Worm (Caenorhabditis elegans) whole organism, young adult: ENCODE data around the gene mboa-2.

Experiments used
- B0336.3 ChIP-seq: fragments of 200-800 bp; sonication (Bioruptor generic); IDR thresholded peaks from 2 replicates; pipeline ENCODE4 v1.3.6; 2022; ENCODE audit warnings: missing genetic modification characterization, missing compliant biosample characterization
- F22D6.2 ChIP-seq: sonication (generic microtip); optimal IDR thresholded peaks from 2 replicates; lab custom pipeline; 2016; ENCODE audit warnings: mild to moderate bottlenecking, missing genetic modification characterization, missing compliant biosample characterization
- F39B2.1 ChIP-seq: fragments of 200-800 bp; sonication (Bioruptor generic); IDR thresholded peaks from 2 replicates; pipeline ENCODE4 v1.3.6; 2022; ENCODE audit warnings: missing genetic modification reagents, missing genetic modification characterization, missing compliant biosample characterization
- F57A8.1 ChIP-seq: fragments of 200-800 bp; sonication (Bioruptor generic); optimal IDR thresholded peaks from 2 replicates; lab custom pipeline; 2018; ENCODE audit warnings: mild to moderate bottlenecking, missing genetic modification characterization, moderate library complexity, missing compliant biosample characterization
- Y53F4B.3 ChIP-seq: fragments of 200-800 bp; sonication (Bioruptor generic); IDR thresholded peaks from 2 replicates; pipeline ENCODE4 v1.3.6; 2022; ENCODE audit warnings: missing genetic modification reagents, missing genetic modification characterization, missing compliant biosample characterization
- ZK185.1 ChIP-seq: sonication (generic microtip); optimal IDR thresholded peaks from 2 replicates; lab custom pipeline; 2016; ENCODE audit warnings: mild to moderate bottlenecking, missing genetic modification characterization, missing compliant biosample characterization; ENCODE audit not compliant: poor library complexity, severe bottlenecking
- akir-1 ChIP-seq: fragments of 200-800 bp; sonication (Bioruptor generic); optimal IDR thresholded peaks from 2 replicates; lab custom pipeline; 2018; ENCODE audit warnings: mild to moderate bottlenecking, missing genetic modification characterization, moderate library complexity, missing compliant biosample characterization
- ama-1 ChIP-seq, 3 experiments: fragments of 150-350 bp in 1 of 3; sonication (generic microtip) in 2 of 3; optimal IDR thresholded peaks; 2 replicates each; lab custom pipeline; 2014 to 2018; ENCODE audit warnings: missing biosample characterization in 2 of 3, missing genetic modification characterization in 2 of 3, missing genetic modification reagents in 2 of 3
- atf-7 ChIP-seq: sonication (generic microtip); optimal IDR thresholded peaks from 2 replicates; lab custom pipeline; 2017; ENCODE audit warnings: mild to moderate bottlenecking, missing genetic modification characterization, missing compliant biosample characterization
- athp-1 ChIP-seq: sonication (generic microtip); optimal IDR thresholded peaks from 2 replicates; lab custom pipeline; 2017; ENCODE audit warnings: mild to moderate bottlenecking, missing genetic modification characterization, missing compliant biosample characterization
- attf-3 ChIP-seq: fragments of 200-800 bp; sonication (Bioruptor generic); conservative IDR thresholded peaks from 2 replicates; pipeline ENCODE4 v1.3.6; 2022; ENCODE audit warnings: missing genetic modification reagents, missing genetic modification characterization, missing compliant biosample characterization
- attf-5 ChIP-seq: fragments of 200-800 bp; sonication (Bioruptor generic); optimal IDR thresholded peaks from 2 replicates; lab custom pipeline; 2018; ENCODE audit warnings: mild to moderate bottlenecking, missing genetic modification characterization, missing compliant biosample characterization
- cebp-1 ChIP-seq, 2 experiments: fragments of 200-800 bp in 1 of 2; sonication (Bioruptor generic) in 1 of 2; sonication (generic microtip) in 1 of 2; IDR thresholded peaks in 1 of 2; optimal IDR thresholded peaks in 1 of 2; 2 replicates each; pipeline versions ENCODE4 v1.3.6 to Lab custom; 2017 to 2022; ENCODE audit warnings: missing compliant biosample characterization in 2 of 2, missing genetic modification characterization in 2 of 2, mild to moderate bottlenecking in 1 of 2, missing genetic modification reagents in 1 of 2, moderate library complexity in 1 of 2
- ceh-100 ChIP-seq: fragments of 200-800 bp; sonication (Bioruptor generic); IDR thresholded peaks from 2 replicates; pipeline ENCODE4 v1.3.6; 2022; ENCODE audit warnings: missing genetic modification reagents, missing genetic modification characterization, missing compliant biosample characterization
- ceh-40 ChIP-seq: fragments of 200-800 bp; sonication (Bioruptor generic); IDR thresholded peaks from 2 replicates; pipeline ENCODE4 v1.3.6; 2022; ENCODE audit warnings: missing genetic modification characterization, missing compliant biosample characterization
- ceh-58 ChIP-seq: fragments of 200-800 bp; sonication (Bioruptor generic); IDR thresholded peaks from 2 replicates; pipeline ENCODE4 v1.3.6; 2022; ENCODE audit warnings: missing genetic modification characterization, missing compliant biosample characterization
- efl-1 ChIP-seq: fragments of 150-350 bp; optimal IDR thresholded peaks from 2 replicates; lab custom pipeline; 2014; ENCODE audit warnings: missing biosample characterization, missing genetic modification reagents, missing genetic modification characterization
- egl-44 ChIP-seq: fragments of 200-800 bp; sonication (Bioruptor generic); IDR thresholded peaks from 2 replicates; pipeline ENCODE4 v1.3.6; 2022; ENCODE audit warnings: missing genetic modification reagents, missing genetic modification characterization, missing compliant biosample characterization
- ekl-4 ChIP-seq: fragments of 200-800 bp; sonication (Bioruptor generic); IDR thresholded peaks from 2 replicates; pipeline ENCODE4 v1.3.6; 2022; ENCODE audit warnings: missing genetic modification reagents, missing genetic modification characterization, missing compliant biosample characterization
- gei-17 ChIP-seq: fragments of 200-800 bp; sonication (Bioruptor generic); optimal IDR thresholded peaks from 2 replicates; lab custom pipeline; 2018; ENCODE audit warnings: mild to moderate bottlenecking, missing genetic modification characterization, missing compliant biosample characterization
- hlh-12 ChIP-seq: sonication (generic microtip); optimal IDR thresholded peaks from 2 replicates; lab custom pipeline; 2016; ENCODE audit warnings: missing genetic modification characterization, missing compliant biosample characterization
- hlh-26 ChIP-seq: fragments of 200-800 bp; sonication (Bioruptor generic); conservative IDR thresholded peaks from 2 replicates; pipeline ENCODE4 v1.3.6; 2022; ENCODE audit warnings: missing genetic modification reagents, missing genetic modification characterization, missing compliant biosample characterization
- hsf-1 ChIP-seq: fragments of 200-800 bp; sonication (Bioruptor generic); IDR thresholded peaks from 2 replicates; pipeline ENCODE4 v1.3.6; 2022; ENCODE audit warnings: missing genetic modification reagents, missing genetic modification characterization, missing compliant biosample characterization
- let-526 ChIP-seq: fragments of 200-800 bp; sonication (Bioruptor generic); IDR thresholded peaks from 2 replicates; pipeline ENCODE4 v1.3.6; 2022; ENCODE audit warnings: missing genetic modification reagents, missing genetic modification characterization, missing compliant biosample characterization
- lin-26 ChIP-seq: fragments of 200-800 bp; sonication (Bioruptor generic); IDR thresholded peaks from 2 replicates; pipeline ENCODE4 v1.3.6; 2022; ENCODE audit warnings: missing genetic modification reagents, missing genetic modification characterization, missing compliant biosample characterization
- lin-40 ChIP-seq: sonication (generic microtip); optimal IDR thresholded peaks from 2 replicates; lab custom pipeline; 2016; ENCODE audit warnings: missing genetic modification characterization, mild to moderate bottlenecking, missing compliant biosample characterization, missing genotype, missing genetic modification reagents
- lsl-1 ChIP-seq: fragments of 200-800 bp; sonication (Bioruptor generic); optimal IDR thresholded peaks from 2 replicates; lab custom pipeline; 2018; ENCODE audit warnings: mild to moderate bottlenecking, missing genetic modification characterization, moderate library complexity, missing compliant biosample characterization
- madf-10 ChIP-seq: sonication (generic microtip); optimal IDR thresholded peaks from 2 replicates; lab custom pipeline; 2016; ENCODE audit warnings: mild to moderate bottlenecking, missing genetic modification characterization, missing compliant biosample characterization
- madf-3 ChIP-seq: fragments of 200-800 bp; sonication (Bioruptor generic); IDR thresholded peaks from 2 replicates; pipeline ENCODE4 v1.3.6; 2022; ENCODE audit warnings: missing genetic modification reagents, missing genetic modification characterization, missing compliant biosample characterization
- madf-6 ChIP-seq: fragments of 200-800 bp; sonication (Bioruptor generic); IDR thresholded peaks from 2 replicates; pipeline ENCODE4 v1.3.6; 2022; ENCODE audit warnings: missing genetic modification reagents, missing genetic modification characterization, missing compliant biosample characterization
- madf-8 ChIP-seq: fragments of 200-800 bp; sonication (Bioruptor generic); conservative IDR thresholded peaks from 2 replicates; pipeline ENCODE4 v1.3.6; 2022; ENCODE audit warnings: missing genetic modification reagents, missing genetic modification characterization, missing compliant biosample characterization
- mes-4 ChIP-seq: sonication (generic microtip); optimal IDR thresholded peaks from 2 replicates; lab custom pipeline; 2016; ENCODE audit warnings: missing genotype, missing genetic modification characterization, missing compliant biosample characterization
- mxl-1 ChIP-seq: sonication (generic microtip); optimal IDR thresholded peaks from 2 replicates; lab custom pipeline; 2016; ENCODE audit warnings: missing genetic modification characterization, missing compliant biosample characterization
- nfyb-1 ChIP-seq: fragments of 200-800 bp; sonication (Bioruptor generic); IDR thresholded peaks from 2 replicates; pipeline ENCODE4 v1.3.6; 2022; ENCODE audit warnings: missing genetic modification reagents, missing genetic modification characterization, missing compliant biosample characterization
- nhr-120 ChIP-seq: fragments of 200-800 bp; sonication (Bioruptor generic); IDR thresholded peaks from 2 replicates; pipeline ENCODE4 v1.3.6; 2022; ENCODE audit warnings: missing genetic modification characterization, missing compliant biosample characterization
- pbrm-1 ChIP-seq: fragments of 200-800 bp; sonication (Bioruptor generic); IDR thresholded peaks from 2 replicates; pipeline ENCODE4 v1.3.6; 2022; ENCODE audit warnings: missing genetic modification reagents, missing genetic modification characterization, missing compliant biosample characterization
- repo-1 ChIP-seq: sonication (generic microtip); optimal IDR thresholded peaks from 2 replicates; lab custom pipeline; 2017; ENCODE audit warnings: mild to moderate bottlenecking, missing genetic modification characterization, missing compliant biosample characterization
- rpc-1 ChIP-seq, 2 experiments: fragments of 150-350 bp in 1 of 2; sonication (generic microtip) in 1 of 2; optimal IDR thresholded peaks; 2 replicates each; lab custom pipeline; 2014 to 2018; ENCODE audit warnings: missing biosample characterization in 1 of 2, missing genetic modification characterization in 1 of 2, missing genetic modification reagents in 1 of 2, missing genotype in 1 of 2
- sea-2 ChIP-seq: fragments of 200-800 bp; sonication (Bioruptor generic); IDR thresholded peaks from 2 replicates; pipeline ENCODE4 v1.3.6; 2022; ENCODE audit warnings: missing genetic modification characterization, missing compliant biosample characterization
- snpc-1.1 ChIP-seq: sonication (generic microtip); optimal IDR thresholded peaks from 2 replicates; lab custom pipeline; 2017; ENCODE audit warnings: missing genetic modification characterization, mild to moderate bottlenecking, missing compliant biosample characterization, antibody characterized with exemption, moderate library complexity, missing genotype, missing genetic modification reagents; ENCODE audit not compliant: insufficient read depth
- tbp1 ChIP-seq: fragments of 200-800 bp; sonication (Bioruptor generic); optimal IDR thresholded peaks from 2 replicates; lab custom pipeline; 2018; ENCODE audit warnings: mild to moderate bottlenecking, missing genetic modification characterization, missing compliant biosample characterization
- tbx-9 ChIP-seq: sonication (generic microtip); optimal IDR thresholded peaks from 2 replicates; lab custom pipeline; 2016; ENCODE audit warnings: borderline replicate concordance, missing genetic modification characterization, inconsistent platforms, missing compliant biosample characterization
- unc-130 ChIP-seq: sonication (generic microtip); optimal IDR thresholded peaks from 2 replicates; lab custom pipeline; 2016; ENCODE audit warnings: missing genetic modification reagents, missing genetic modification characterization, missing compliant biosample characterization
- xnd-1 ChIP-seq: sonication (generic microtip); optimal IDR thresholded peaks from 2 replicates; lab custom pipeline; 2016; ENCODE audit warnings: missing genotype, missing genetic modification reagents, missing genetic modification characterization, missing compliant biosample characterization
- ztf-3 ChIP-seq: fragments of 200-800 bp; sonication (Bioruptor generic); optimal IDR thresholded peaks from 2 replicates; lab custom pipeline; 2018; ENCODE audit warnings: mild to moderate bottlenecking, missing genetic modification characterization, missing compliant biosample characterization
- ztf-6 ChIP-seq: fragments of 200-800 bp; sonication (Bioruptor generic); IDR thresholded peaks from 2 replicates; pipeline ENCODE4 v1.3.6; 2022; ENCODE audit warnings: missing genetic modification reagents, missing genetic modification characterization, missing compliant biosample characterization

The mboa-2 gene

DNA sequence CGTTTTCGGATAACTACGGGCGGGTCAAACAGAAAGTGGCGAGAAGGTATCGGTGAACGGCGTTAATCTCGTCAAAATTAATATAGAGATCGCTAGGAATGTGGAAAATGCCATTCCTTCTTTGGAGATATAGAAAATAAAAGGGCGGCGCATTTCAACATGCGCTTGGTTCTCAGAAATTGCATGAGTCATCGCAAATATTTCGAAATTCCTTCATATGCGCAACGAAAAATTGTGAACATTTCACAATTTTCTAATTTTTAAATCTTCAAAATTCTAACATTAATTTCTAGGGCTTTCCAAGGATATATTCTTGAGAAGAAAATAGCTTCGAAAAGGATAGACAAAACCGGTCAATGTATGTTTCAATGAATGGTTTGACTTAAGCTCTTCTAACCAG is 43.4 kb downstream of the mboa-2 start:
- TF ChIP-seq cebp-1 (GFP tag; IDR thresholded peaks at IDR 0.05; lab: Robert Waterston, UW): no peak
- peak; percentile 82 for TF ChIP-seq cebp-1 (tag; optimal IDR thresholded peaks at IDR 0.05; lab: Kevin White, UChicago)
- TF ChIP-seq pbrm-1 (GFP tag; lab: Robert Waterston, UW): no peak

DNA sequence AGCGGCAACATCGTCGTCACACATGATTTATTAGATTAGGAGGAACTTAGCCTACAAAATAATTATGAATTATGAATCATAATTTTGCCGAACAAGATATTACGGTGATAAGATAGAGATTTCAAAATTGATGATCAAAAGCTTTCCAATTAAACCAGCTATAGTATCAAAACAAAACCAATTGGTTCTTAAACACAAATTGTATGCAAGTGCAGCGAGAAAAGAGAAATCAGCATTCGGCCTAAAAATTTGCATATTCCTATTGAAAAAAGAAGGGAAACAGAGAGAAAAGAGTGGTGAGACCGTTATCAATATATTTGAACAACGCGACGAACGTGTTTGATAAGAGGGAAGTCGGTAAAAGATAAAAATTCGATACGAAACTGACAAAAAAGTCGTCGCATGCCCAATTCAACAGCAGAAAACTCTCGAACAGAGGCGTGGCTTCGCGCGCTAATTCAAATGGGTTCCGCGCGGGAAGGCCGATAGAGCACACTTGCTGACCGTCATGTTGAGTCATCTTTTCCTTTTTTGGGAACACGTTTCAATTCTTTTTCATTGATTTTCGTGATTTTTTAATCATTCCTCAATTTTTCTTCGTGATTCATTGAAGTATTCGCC is 44.1 kb downstream of the mboa-2 start, which contains the start of gene act-2:
TSS of gene act-2 (minus strand) at position 51 of the 621 bp plus-strand sequence.
- TF ChIP-seq madf-6 (GFP tag; lab: Robert Waterston, UW) (peak; percentile 95), mes-4 (tag; lab: Kevin White, UChicago) (no peak), tbp1 (GFP tag; lab: Kevin White, UChicago) (peak; percentile 53), ZK185.1 (tag; lab: Kevin White, UChicago) (no peak), ceh-58 (GFP tag; lab: Robert Waterston, UW) (no peak), egl-44 (GFP tag; lab: Robert Waterston, UW) (no peak), xnd-1 (peak; percentile 66), ztf-6 (GFP tag; lab: Robert Waterston, UW) (no peak), lin-26 (GFP tag; lab: Robert Waterston, UW) (no peak), madf-8 (peak; percentile 84), ceh-100 (GFP tag; lab: Robert Waterston, UW) (peak; percentile 64), F39B2.1 (GFP tag; lab: Robert Waterston, UW) (no peak), B0336.3 (GFP tag; lab: Robert Waterston, UW) (no peak; the same call in 1 of the 2 replicates), hlh-12 (tag; lab: Kevin White, UChicago) (no peak), snpc-1.1 (tag; lab: Kevin White, UChicago) (peak; percentile 20), athp-1 (tag; lab: Kevin White, UChicago) (peak; percentile 22), ama-1 (optimal IDR thresholded peaks at IDR 0.05; lab: Kevin White, UChicago) (no peak), ama-1 (GFP tag; optimal IDR thresholded peaks at IDR 0.05; lab: Kevin White, UChicago) (no peak), F22D6.2 (tag; lab: Kevin White, UChicago) (no peak), atf-7 (no peak), nhr-120 (GFP tag; lab: Robert Waterston, UW) (no peak), efl-1 (GFP tag; lab: Kevin White, UChicago) (peak; percentile 96), mxl-1 (tag; lab: Kevin White, UChicago) (no peak), ekl-4 (GFP tag; lab: Robert Waterston, UW) (peak; percentile 73), lsl-1 (GFP tag; lab: Kevin White, UChicago) (peak; percentile 55), madf-10 (tag; lab: Kevin White, UChicago) (no peak), hsf-1 (GFP tag; lab: Robert Waterston, UW) (peak; percentile 99), madf-3 (GFP tag; lab: Robert Waterston, UW) (peak; percentile 87), rpc-1 (optimal IDR thresholded peaks at IDR 0.05; lab: Kevin White, UChicago) (peak; percentile 8), rpc-1 (tag; optimal IDR thresholded peaks at IDR 0.05; lab: Kevin White, UChicago) (no peak), let-526 (GFP tag; lab: Robert Waterston, UW) (no peak), F57A8.1 (no peak), attf-5 (GFP tag; lab: Kevin White, UChicago) (peak; percentile 62), nfyb-1 (GFP tag; lab: Robert Waterston, UW) (peak; percentile 76; the same call in 1 of the 2 replicates), unc-130 (GFP tag; lab: Kevin White, UChicago) (peak; percentile 50), hlh-26 (GFP tag; lab: Robert Waterston, UW) (no peak), Y53F4B.3 (GFP tag; lab: Robert Waterston, UW) (no peak), ceh-40 (no peak), attf-3 (GFP tag; lab: Robert Waterston, UW) (no peak), gei-17 (GFP tag; lab: Kevin White, UChicago) (no peak), akir-1 (GFP tag; lab: Kevin White, UChicago) (no peak), tbx-9 (tag; lab: Kevin White, UChicago) (no peak), sea-2 (GFP tag; lab: Robert Waterston, UW) (no peak), ztf-3 (GFP tag; lab: Kevin White, UChicago) (no peak), lin-40 (peak; percentile 38), repo-1 (no peak)
